Fruit fly (Drosophila melanogaster) whole organism: ENCODE results near the gene CG4815.

Experiments used
- CG8478 ChIP-seq: fragments of >200 bp; optimal IDR thresholded peaks from 2 replicates; lab custom pipeline; 2018; ENCODE audit warnings: inconsistent platforms
- Dll ChIP-seq: fragments of >200 bp; optimal IDR thresholded peaks from 2 replicates; lab custom pipeline; 2017
- EcR ChIP-seq, 2 experiments: fragments of >200 bp; optimal IDR thresholded peaks; 2 replicates each; lab custom pipeline; 2017; ENCODE audit warnings: missing biosample characterization in 2 of 2, missing genetic modification characterization in 2 of 2, missing genetic modification reagents in 2 of 2
- pan ChIP-seq: fragments of >200 bp; optimal IDR thresholded peaks from 2 replicates; lab custom pipeline; 2017
- psq ChIP-seq: fragments of >200 bp; optimal IDR thresholded peaks from 2 replicates; lab custom pipeline; 2017
- usp ChIP-seq: fragments of >200 bp; optimal IDR thresholded peaks from 2 replicates; lab custom pipeline; 2017; ENCODE audit warnings: missing biosample characterization, missing genetic modification characterization, mixed read lengths

Gene CG4815

DNA sequence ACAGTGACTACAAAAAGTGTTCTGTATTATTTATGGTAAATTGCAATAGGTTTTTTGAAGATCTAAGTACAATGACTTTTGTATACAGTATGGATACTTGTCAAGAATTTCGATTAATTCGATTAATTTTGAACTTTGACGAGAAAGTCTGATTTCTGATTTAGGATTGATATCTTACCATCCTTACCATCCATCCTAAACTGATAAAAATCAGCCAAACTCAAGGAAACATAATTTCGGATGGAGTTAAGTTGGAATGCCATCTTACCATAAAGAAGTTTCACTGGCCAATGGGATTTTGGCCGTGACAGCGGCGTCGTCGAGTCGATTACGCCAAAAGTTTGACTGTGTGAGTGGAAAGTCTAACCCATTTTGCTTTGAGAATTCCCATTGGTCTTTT is at the start of gene CG4815:
Gene CG4815, minus strand, starts transcription at position 101 of the 400 bp plus-strand sequence.
- TF ChIP-seq pan (lab: Kevin White, UChicago): no peak

dm6 chr3R:28026315-28026714 is 35.8 kb upstream of the CG4815 start, which contains the start of gene trv:
Gene trv, plus strand, starts transcription at chr3R:28026615.
- TF ChIP-seq psq (lab: Kevin White, UChicago): no peak
- no peak for TF ChIP-seq usp (GFP tag; lab: Kevin White, UChicago)
- no peak for TF ChIP-seq Dll
- no peak for TF ChIP-seq pan (lab: Kevin White, UChicago)
- no peak for TF ChIP-seq EcR (GFP tag; optimal IDR thresholded peaks at IDR 0.05; lab: Kevin White, UChicago)
- no peak for TF ChIP-seq CG8478 (lab: Kevin White, UChicago)

DNA sequence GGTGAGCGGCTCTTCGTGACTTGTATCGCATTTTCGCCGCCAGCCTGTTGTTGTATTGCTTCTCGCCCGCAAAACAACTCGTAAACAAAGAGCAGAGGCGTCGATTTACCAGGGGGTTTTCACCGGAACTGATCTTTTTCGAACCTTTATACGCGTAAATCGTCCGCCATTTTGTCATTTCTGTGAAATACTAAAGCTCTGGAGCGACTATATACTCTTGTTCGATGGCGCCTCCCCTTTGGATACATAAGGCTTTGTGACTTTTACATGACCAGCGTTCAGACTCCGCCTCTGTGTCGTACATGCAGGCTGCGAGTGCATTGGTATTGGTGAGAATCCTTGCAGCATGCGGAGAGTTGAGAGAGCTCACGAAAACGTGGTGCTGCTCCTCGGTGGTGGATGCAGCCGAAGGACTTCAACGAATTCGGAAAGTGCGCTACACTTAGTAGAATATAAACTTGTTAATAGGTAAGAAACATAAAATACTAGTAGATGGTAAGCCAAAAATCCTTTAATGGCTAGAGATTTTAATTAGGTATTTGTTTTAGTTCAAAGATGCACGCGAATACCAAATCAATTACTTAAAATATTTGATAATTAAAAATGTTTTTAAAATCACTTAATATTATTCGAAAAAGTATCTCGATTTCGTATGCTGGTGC is 34.8 kb upstream of the CG4815 start:
- no peak for TF ChIP-seq psq (lab: Kevin White, UChicago)
- no peak for TF ChIP-seq CG8478 (lab: Kevin White, UChicago)
- no peak for TF ChIP-seq Dll
- no peak for TF ChIP-seq EcR (GFP tag; optimal IDR thresholded peaks at IDR 0.05; lab: Kevin White, UChicago)
- no peak for TF ChIP-seq pan (lab: Kevin White, UChicago)
- TF ChIP-seq usp (GFP tag; lab: Kevin White, UChicago): no peak

- TF ChIP-seq CG8478 (lab: Kevin White, UChicago) (no peak), psq (lab: Kevin White, UChicago) (no peak), EcR (GFP tag; optimal IDR thresholded peaks at IDR 0.05; lab: Kevin White, UChicago) (no peak), pan (lab: Kevin White, UChicago) (no peak), usp (GFP tag; lab: Kevin White, UChicago) (no peak), Dll (no peak)
Measured at dm6 chr3R:28020582-28020981, 30.0 kb upstream of the CG4815 start.

dm6 chr3R:28019795-28020194 is 29.2 kb upstream of the CG4815 start:
- TF ChIP-seq CG8478 (lab: Kevin White, UChicago): no peak
- TF ChIP-seq pan (lab: Kevin White, UChicago): no peak
- no peak for TF ChIP-seq EcR (GFP tag; optimal IDR thresholded peaks at IDR 0.05; lab: Kevin White, UChicago)
- no peak for TF ChIP-seq usp (GFP tag; lab: Kevin White, UChicago)
- no peak for TF ChIP-seq Dll
- no peak for TF ChIP-seq psq (lab: Kevin White, UChicago)

dm6 chr3R:28015028-28015427 is 24.5 kb upstream of the CG4815 start:
- TF ChIP-seq pan (lab: Kevin White, UChicago) (no peak), Dll (no peak), psq (lab: Kevin White, UChicago) (no peak), usp (GFP tag; lab: Kevin White, UChicago) (no peak), CG8478 (lab: Kevin White, UChicago) (no peak), EcR (GFP tag; optimal IDR thresholded peaks at IDR 0.05; lab: Kevin White, UChicago) (no peak)

DNA sequence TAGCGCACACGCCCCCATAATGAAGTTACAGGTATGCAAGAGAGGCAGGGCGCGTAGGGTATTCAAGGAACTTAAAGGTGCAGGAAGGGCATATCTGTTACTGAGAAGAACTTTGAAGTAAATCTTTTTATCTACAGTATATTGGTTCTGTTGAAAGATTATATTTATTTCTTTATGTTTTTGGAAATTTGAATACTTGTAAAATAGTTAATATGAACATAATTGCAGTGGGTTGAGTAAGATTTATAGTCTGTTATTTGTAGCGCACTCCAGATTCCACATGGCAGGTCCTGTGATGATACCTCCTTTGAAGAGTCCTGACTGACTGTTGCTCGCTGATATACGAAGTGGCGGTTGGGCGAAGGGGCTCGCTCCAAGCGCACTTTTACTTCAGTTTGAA is 13.5 kb upstream of the CG4815 start:
- no peak for TF ChIP-seq pan (lab: Kevin White, UChicago)
- TF ChIP-seq CG8478 (lab: Kevin White, UChicago): no peak
- TF ChIP-seq psq (lab: Kevin White, UChicago): no peak
- TF ChIP-seq usp (GFP tag; lab: Kevin White, UChicago): no peak
- no peak for TF ChIP-seq Dll
- no peak for TF ChIP-seq EcR (GFP tag; optimal IDR thresholded peaks at IDR 0.05; lab: Kevin White, UChicago)

DNA sequence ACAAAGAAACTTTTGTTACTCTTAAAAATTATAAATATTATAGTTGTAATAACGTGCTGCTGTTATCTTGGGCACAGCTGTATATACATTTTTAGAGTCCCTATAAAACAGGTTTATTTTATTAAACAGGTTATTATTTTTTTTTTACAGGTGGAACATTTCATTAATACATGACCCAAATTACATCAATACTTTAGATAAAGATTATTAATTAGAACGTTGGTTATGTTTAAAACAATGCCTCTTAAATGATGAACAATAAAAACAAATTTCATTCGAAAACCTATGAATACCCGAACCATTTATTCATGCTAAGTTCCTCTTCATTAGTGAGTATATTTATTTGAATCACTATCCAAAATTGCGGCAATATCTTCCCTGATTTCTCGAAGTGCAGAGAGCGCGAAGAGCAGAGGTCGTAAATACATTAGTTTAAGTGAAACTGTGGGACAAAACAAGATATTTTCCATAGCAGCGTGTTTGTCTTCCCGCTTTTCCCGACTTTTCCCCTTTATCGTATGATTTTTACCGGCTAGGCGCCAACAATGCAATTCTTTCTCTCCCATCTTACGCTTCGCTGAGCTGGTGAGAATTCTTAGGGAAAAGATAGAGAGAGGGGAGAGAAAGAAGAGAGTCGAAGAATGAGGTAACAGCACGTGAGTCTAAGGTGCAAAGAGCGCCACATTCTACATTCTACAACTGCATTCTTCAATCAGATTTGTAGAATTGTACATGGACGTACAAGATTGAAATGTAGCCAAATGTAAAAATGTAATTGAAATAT is 1.7 kb downstream of the CG4815 start:
- TF ChIP-seq CG8478 (lab: Kevin White, UChicago) (no peak), usp (GFP tag; lab: Kevin White, UChicago) (no peak), Dll (no peak), pan (lab: Kevin White, UChicago) (no peak)

- no peak for TF ChIP-seq CG8478 (lab: Kevin White, UChicago)
- TF ChIP-seq pan (lab: Kevin White, UChicago): no peak
- no peak for TF ChIP-seq usp (GFP tag; lab: Kevin White, UChicago)
- no peak for TF ChIP-seq EcR (GFP tag; optimal IDR thresholded peaks at IDR 0.05; lab: Kevin White, UChicago)
- TF ChIP-seq psq (lab: Kevin White, UChicago): no peak
- TF ChIP-seq Dll: no peak
Measured at dm6 chr3R:27988189-27988588, 2.4 kb downstream of the CG4815 start, which contains the start of gene betaTub97EF. Gene betaTub97EF, minus strand, starts transcription at chr3R:27988384.

- TF ChIP-seq EcR (GFP tag; optimal IDR thresholded peaks at IDR 0.05; lab: Kevin White, UChicago) (no peak), Dll (peak; percentile 8)
Measured at dm6 chr3R:27987772-27988171, 2.8 kb downstream of the CG4815 start.

dm6 chr3R:27987329-27987728 is 3.2 kb downstream of the CG4815 start:
- no peak for TF ChIP-seq EcR (GFP tag; optimal IDR thresholded peaks at IDR 0.05; lab: Kevin White, UChicago)
- no peak for TF ChIP-seq psq (lab: Kevin White, UChicago)
- TF ChIP-seq pan (lab: Kevin White, UChicago): no peak
- no peak for TF ChIP-seq CG8478 (lab: Kevin White, UChicago)
- TF ChIP-seq Dll: no peak
- no peak for TF ChIP-seq usp (GFP tag; lab: Kevin White, UChicago)

DNA sequence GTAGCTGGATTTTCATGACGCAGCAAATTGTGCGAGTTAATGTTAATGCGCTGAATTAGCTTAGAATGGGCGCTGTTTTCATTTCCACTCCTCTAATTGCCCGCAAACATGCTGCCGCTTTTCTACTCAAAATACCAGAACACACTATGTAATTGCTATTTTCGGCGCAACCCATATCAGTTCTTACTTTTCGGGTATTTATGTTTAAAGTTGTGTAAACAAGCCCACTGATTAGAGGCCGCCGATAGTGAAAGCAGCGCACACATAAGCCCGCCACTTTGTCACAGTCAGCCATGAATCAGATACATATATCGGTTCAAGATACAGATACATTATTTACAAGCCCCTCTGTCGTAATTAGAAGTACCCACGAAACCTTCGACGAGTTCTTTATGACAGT is 3.8 kb downstream of the CG4815 start:
- TF ChIP-seq Dll: no peak
- TF ChIP-seq psq (lab: Kevin White, UChicago): no peak
- TF ChIP-seq usp (GFP tag; lab: Kevin White, UChicago): no peak
- no peak for TF ChIP-seq EcR (GFP tag; optimal IDR thresholded peaks at IDR 0.05; lab: Kevin White, UChicago)
- TF ChIP-seq CG8478 (lab: Kevin White, UChicago): no peak
- TF ChIP-seq pan (lab: Kevin White, UChicago): no peak
